Fruit fly (Drosophila melanogaster): ENCODE results near the gene se.

dm6 chr3L:8559754-8560328, 39.5 kb downstream of the se start:
- TF ChIP-seq kay (GFP tag; ENCODE audit: borderline replicate concordance) (no peak), CG12768 (GFP tag; optimal IDR thresholded peaks at IDR 0.05) (no peak)

Measured in whole organism, adult.